Worm (Caenorhabditis elegans): ENCODE results near the gene lido-12.

Gene lido-12

DNA sequence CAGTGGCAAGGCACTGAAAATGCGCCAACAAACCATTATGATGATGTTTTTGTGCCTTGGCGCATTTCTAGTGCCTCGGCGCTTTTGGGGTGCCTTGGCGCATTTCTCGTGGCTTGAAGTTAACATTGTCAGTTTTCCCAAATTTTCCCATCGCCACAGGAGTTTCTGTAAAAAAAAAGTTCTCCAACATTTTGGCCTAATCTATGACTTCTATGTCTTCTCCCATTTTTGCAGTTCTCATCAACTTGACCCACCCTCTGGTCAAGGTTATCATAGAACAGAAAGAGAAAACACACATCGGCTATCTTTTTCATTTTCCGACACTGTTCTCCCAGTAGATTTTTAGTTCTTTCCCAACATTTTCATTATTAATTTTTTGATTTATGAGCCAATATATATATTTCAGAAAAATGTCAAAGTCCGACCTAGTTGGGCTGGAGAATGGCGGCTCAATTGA is 32.9 kb downstream of the lido-12 start, which contains the start of the genes B0454.26 and B0454.5:
Gene B0454.26, minus strand, starts transcription at position 101 of the 457 bp plus-strand sequence.
Gene B0454.5, plus strand, starts transcription at position 407 of the 457 bp plus-strand sequence.
- TF ChIP-seq mdl-1 (tag; optimal IDR thresholded peaks at IDR 0.05): no peak
- TF ChIP-seq unc-39 (tag; optimal IDR thresholded peaks at IDR 0.05): no peak
- TF ChIP-seq ceh-82 (tag; optimal IDR thresholded peaks at IDR 0.05): no peak
- no peak for TF ChIP-seq elt-1 (tag; optimal IDR thresholded peaks at IDR 0.05)
- no peak for TF ChIP-seq snpc-4 (tag; optimal IDR thresholded peaks at IDR 0.05)
- TF ChIP-seq nhr-10 (tag; optimal IDR thresholded peaks at IDR 0.05): no peak

DNA sequence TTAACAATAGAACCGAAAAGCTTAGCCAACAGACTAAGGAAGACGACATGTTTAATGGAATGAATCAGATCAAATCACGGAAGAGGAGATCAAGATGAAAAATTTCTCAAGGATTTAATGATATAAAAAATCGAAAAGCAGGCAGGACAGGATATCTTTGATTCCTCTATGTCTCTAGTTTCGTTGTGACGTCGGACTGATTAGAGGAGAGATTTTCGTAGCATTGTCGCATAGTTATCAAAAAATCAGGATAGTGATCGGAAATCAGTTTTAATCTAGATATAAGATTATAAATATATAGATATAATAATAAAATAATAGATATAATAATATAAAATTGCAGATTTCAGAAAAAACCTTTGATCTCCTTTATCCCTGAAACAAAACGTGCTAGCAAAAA is 37.8 kb downstream of the lido-12 start, which contains the start of gene B0454.8:
Gene B0454.8, minus strand, starts transcription at position 101 of the 400 bp plus-strand sequence.
- TF ChIP-seq nhr-12 (tag; optimal IDR thresholded peaks at IDR 0.05): no peak
- TF ChIP-seq elt-3 (tag; optimal IDR thresholded peaks at IDR 0.05): no peak
- no peak for TF ChIP-seq ztf-4 (tag; optimal IDR thresholded peaks at IDR 0.05)
- no peak for TF ChIP-seq ceh-16 (tag; optimal IDR thresholded peaks at IDR 0.05)
- no peak for TF ChIP-seq F13H6.1 (tag; optimal IDR thresholded peaks at IDR 0.05)
- no peak for TF ChIP-seq elt-1 (tag; optimal IDR thresholded peaks at IDR 0.05)
- TF ChIP-seq mab-5 (tag; optimal IDR thresholded peaks at IDR 0.05): no peak

DNA sequence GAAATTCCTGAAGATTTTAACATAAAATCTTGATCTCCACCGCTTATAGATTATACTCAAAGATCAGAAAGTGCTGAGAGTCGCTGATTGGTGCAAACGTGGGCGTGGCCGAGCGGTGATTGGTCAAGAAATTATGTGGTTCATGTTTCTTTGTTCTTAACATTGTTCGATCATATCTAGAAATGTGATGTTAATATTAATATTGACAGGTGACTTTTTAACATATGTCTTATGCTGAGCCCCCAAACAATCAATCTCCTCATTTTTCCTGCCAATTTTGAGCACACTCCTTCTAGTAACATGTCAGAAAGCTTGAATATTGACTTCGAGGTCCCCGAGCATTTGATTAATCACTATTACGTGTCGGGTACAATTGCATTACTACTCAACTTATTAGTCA is 38.4 kb downstream of the lido-12 start, which contains the start of gene sri-29:
Gene sri-29, plus strand, starts transcription at position 301 of the 400 bp plus-strand sequence.
- no peak for TF ChIP-seq lsy-2 (tag; optimal IDR thresholded peaks at IDR 0.05)
- no peak for TF ChIP-seq nhr-129 (tag; optimal IDR thresholded peaks at IDR 0.05)
- TF ChIP-seq ztf-4 (tag; optimal IDR thresholded peaks at IDR 0.05): no peak
- TF ChIP-seq R02D3.7 (tag; optimal IDR thresholded peaks at IDR 0.05): no peak
- no peak for TF ChIP-seq ama-1 (optimal IDR thresholded peaks at IDR 0.05)

DNA sequence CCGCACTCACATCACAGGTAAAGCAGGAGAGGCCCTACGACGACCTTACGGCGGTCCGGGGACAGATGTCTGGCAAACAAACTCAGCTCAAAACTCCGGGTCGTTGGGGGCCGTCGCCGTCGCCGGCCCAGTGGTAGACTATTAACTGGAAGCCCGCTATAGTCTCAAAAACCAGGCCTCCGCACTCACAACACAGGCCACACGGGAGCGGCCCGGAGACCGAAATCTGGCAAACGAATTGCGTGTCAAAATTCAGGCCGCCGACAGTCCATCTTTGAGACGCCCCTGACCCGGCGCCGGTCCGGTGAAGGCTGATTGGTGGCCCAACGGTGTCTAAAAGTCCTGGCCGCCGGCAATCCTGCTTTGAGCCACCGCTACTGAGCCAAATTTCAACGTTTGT is 39.8 kb downstream of the lido-12 start:
- TF ChIP-seq skn-1 (tag; optimal IDR thresholded peaks at IDR 0.05) (no peak), nhr-21 (tag; optimal IDR thresholded peaks at IDR 0.05) (no peak), ztf-1 (GFP tag; conservative IDR thresholded peaks at IDR 0.05) (no peak), peb-1 (tag; optimal IDR thresholded peaks at IDR 0.05) (no peak), mab-5 (tag; optimal IDR thresholded peaks at IDR 0.05) (no peak), zag-1 (tag; optimal IDR thresholded peaks at IDR 0.05) (no peak), C34F6.9 (tag; optimal IDR thresholded peaks at IDR 0.05) (no peak), unc-39 (tag; optimal IDR thresholded peaks at IDR 0.05) (no peak), aly-2 (tag; optimal IDR thresholded peaks at IDR 0.05) (no peak), unc-62 (GFP tag; optimal IDR thresholded peaks at IDR 0.05) (no peak), mdl-1 (tag; optimal IDR thresholded peaks at IDR 0.05) (no peak), gmeb-1 (tag; optimal IDR thresholded peaks at IDR 0.05) (no peak), egl-27 (tag; optimal IDR thresholded peaks at IDR 0.05) (no peak), elt-1 (tag; optimal IDR thresholded peaks at IDR 0.05) (no peak), nhr-6 (tag; optimal IDR thresholded peaks at IDR 0.05) (no peak), ZK546.5 (tag; optimal IDR thresholded peaks at IDR 0.05) (no peak), nhr-237 (tag; optimal IDR thresholded peaks at IDR 0.05) (no peak), lsy-2 (tag; optimal IDR thresholded peaks at IDR 0.05) (no peak)

DNA sequence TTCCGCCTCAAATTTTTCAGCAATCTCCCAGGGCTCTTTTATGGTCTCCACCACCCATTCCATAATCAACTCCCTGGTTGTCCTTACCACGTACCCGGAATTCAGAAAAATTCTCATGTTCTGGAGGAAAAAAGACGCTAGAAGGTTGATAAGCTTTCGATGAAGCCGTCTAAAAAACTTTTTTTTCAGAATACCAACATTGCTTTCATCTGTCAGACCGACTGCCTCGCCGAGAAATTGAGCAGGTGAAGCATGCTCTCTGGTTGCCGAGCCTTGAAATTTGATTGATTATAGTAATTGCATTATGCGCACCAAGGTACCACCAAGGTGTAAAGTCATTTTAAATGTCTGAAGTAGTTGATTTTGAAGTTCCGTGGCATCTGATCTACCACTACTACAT is 40.3 kb downstream of the lido-12 start, which contains the start of gene sri-30:
Gene sri-30, plus strand, starts transcription at position 301 of the 400 bp plus-strand sequence.
- TF ChIP-seq nhr-129 (tag; optimal IDR thresholded peaks at IDR 0.05) (no peak), nhr-21 (tag; optimal IDR thresholded peaks at IDR 0.05) (no peak), unc-62 (GFP tag; optimal IDR thresholded peaks at IDR 0.05) (no peak), aly-2 (tag; optimal IDR thresholded peaks at IDR 0.05) (no peak), sma-9 (GFP tag; optimal IDR thresholded peaks at IDR 0.05) (no peak), sma-9 (tag; optimal IDR thresholded peaks at IDR 0.05) (no peak), lin-11 (tag; optimal IDR thresholded peaks at IDR 0.05) (no peak)

DNA sequence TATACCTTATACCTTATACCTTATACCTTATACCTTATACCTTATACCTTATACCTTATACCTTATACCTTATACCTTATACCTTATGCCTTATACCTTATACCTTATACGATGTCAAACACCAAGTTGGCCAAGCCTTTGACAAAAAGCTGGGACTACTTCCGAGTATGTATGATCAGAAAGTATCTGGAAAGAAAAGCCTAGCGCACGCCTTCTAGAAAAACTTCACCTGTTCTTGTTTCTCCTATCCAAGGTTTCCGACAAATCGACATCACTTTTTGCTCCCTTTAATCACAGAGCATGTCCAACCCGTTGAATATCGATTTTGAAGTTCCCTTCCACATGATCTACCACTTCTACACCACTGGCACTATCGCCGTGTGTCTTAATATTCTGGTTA is 42.8 kb downstream of the lido-12 start, which contains the start of gene sri-28:
Gene sri-28, plus strand, starts transcription at position 301 of the 400 bp plus-strand sequence.
- TF ChIP-seq aly-2 (tag; optimal IDR thresholded peaks at IDR 0.05): no peak
- no peak for TF ChIP-seq zag-1 (tag; optimal IDR thresholded peaks at IDR 0.05)
- TF ChIP-seq nhr-129 (tag; optimal IDR thresholded peaks at IDR 0.05): no peak
- TF ChIP-seq elt-1 (tag; optimal IDR thresholded peaks at IDR 0.05): no peak
- no peak for TF ChIP-seq crh-2 (tag; optimal IDR thresholded peaks at IDR 0.05)
- TF ChIP-seq ceh-16 (tag; optimal IDR thresholded peaks at IDR 0.05): no peak
- no peak for TF ChIP-seq nhr-25 (tag; optimal IDR thresholded peaks at IDR 0.05)
- no peak for TF ChIP-seq dmd-4 (tag; optimal IDR thresholded peaks at IDR 0.05)
- TF ChIP-seq ZK546.5 (tag; optimal IDR thresholded peaks at IDR 0.05): no peak
- no peak for TF ChIP-seq unc-39 (tag; optimal IDR thresholded peaks at IDR 0.05)
- TF ChIP-seq alr-1 (tag; optimal IDR thresholded peaks at IDR 0.05): no peak
- TF ChIP-seq mdl-1 (tag; optimal IDR thresholded peaks at IDR 0.05): no peak
- no peak for TF ChIP-seq skn-1 (tag; optimal IDR thresholded peaks at IDR 0.05)
- TF ChIP-seq unc-55 (GFP tag; optimal IDR thresholded peaks at IDR 0.05): no peak
- no peak for TF ChIP-seq nhr-6 (tag; optimal IDR thresholded peaks at IDR 0.05)
- no peak for TF ChIP-seq lsy-2 (tag; optimal IDR thresholded peaks at IDR 0.05)
- no peak for TF ChIP-seq ama-1 (optimal IDR thresholded peaks at IDR 0.05)
- no peak for TF ChIP-seq sma-9 (GFP tag; optimal IDR thresholded peaks at IDR 0.05)
- TF ChIP-seq sma-9 (tag; optimal IDR thresholded peaks at IDR 0.05): no peak
- no peak for TF ChIP-seq fos-1 (tag; optimal IDR thresholded peaks at IDR 0.05)

Measured in whole organism, L2 larva.